Fruit fly (Drosophila melanogaster): ENCODE data around the gene CG5282.

Gene CG5282

dm6 chr3L:20444815-20445519, 19.1 kb upstream of the CG5282 start (continued):
- TF ChIP-seq HLHmδ (GFP tag; optimal IDR thresholded peaks at IDR 0.05) (no peak), HLH54F (GFP tag; optimal IDR thresholded peaks at IDR 0.05) (peak; percentile 32), salm (tag; optimal IDR thresholded peaks at IDR 0.05) (peak; percentile 72), wek (GFP tag; optimal IDR thresholded peaks at IDR 0.05) (peak; percentile 49), ara (GFP tag; IDR thresholded peaks at IDR 0.05) (peak; percentile 90), Atf6 (GFP tag; IDR thresholded peaks at IDR 0.05) (peak; percentile 92), vvl (GFP tag; IDR thresholded peaks at IDR 0.05) (peak; percentile 96), insv (GFP tag; optimal IDR thresholded peaks at IDR 0.05) (no peak), CG18619 (GFP tag; optimal IDR thresholded peaks at IDR 0.05) (peak; percentile 78), CG17328 (GFP tag; IDR thresholded peaks at IDR 0.05) (peak; percentile 94), hth (optimal IDR thresholded peaks at IDR 0.05) (no peak), CG42726 (GFP tag; IDR thresholded peaks at IDR 0.05; ENCODE audit: partially characterized antibody) (no peak), CG13775 (GFP tag; optimal IDR thresholded peaks at IDR 0.05) (peak; percentile 79), hkb (optimal IDR thresholded peaks at IDR 0.05) (no peak), hkb (GFP tag; IDR thresholded peaks at IDR 0.05) (peak; percentile 95), Dip2 (GFP tag; IDR thresholded peaks at IDR 0.05) (peak; percentile 30; the same call in 1 of the 2 replicates), CG3163 (GFP tag; optimal IDR thresholded peaks at IDR 0.05) (no peak), CG16813 (GFP tag; IDR thresholded peaks at IDR 0.05; ENCODE audit: partially characterized antibody) (no peak), CG8388 (GFP tag; optimal IDR thresholded peaks at IDR 0.05) (peak; percentile 83), dati (GFP tag; IDR thresholded peaks at IDR 0.05) (peak; percentile 74; the same call in 1 of the 2 replicates), BtbVII (GFP tag; optimal IDR thresholded peaks at IDR 0.05) (peak; percentile 84), slp2 (GFP tag; optimal IDR thresholded peaks at IDR 0.05) (no peak), Scr (GFP tag; IDR thresholded peaks at IDR 0.05; ENCODE audit: partially characterized antibody) (0 out of 2 replicates have a peak, but pooled peaks have one; percentile 9), btn (GFP tag; optimal IDR thresholded peaks at IDR 0.05) (no peak), CG13624 (GFP tag; optimal IDR thresholded peaks at IDR 0.05) (peak; percentile 16), pum (GFP tag; optimal IDR thresholded peaks at IDR 0.05) (no peak), Myb (GFP tag; optimal IDR thresholded peaks at IDR 0.05) (no peak), Side (GFP tag; optimal IDR thresholded peaks at IDR 0.05) (no peak), shn (GFP tag; optimal IDR thresholded peaks at IDR 0.05) (no peak), fd64A (GFP tag; optimal IDR thresholded peaks at IDR 0.05) (peak; percentile 68), pzg (GFP tag; optimal IDR thresholded peaks at IDR 0.05) (peak; percentile 0), Camta (GFP tag; optimal IDR thresholded peaks at IDR 0.05) (peak; percentile 40), tna (GFP tag; IDR thresholded peaks at IDR 0.05; ENCODE audit: partially characterized antibody) (0 out of 2 replicates have a peak, but pooled peaks have one; percentile 27), B-H2 (GFP tag; optimal IDR thresholded peaks at IDR 0.05) (no peak), Sox102F (GFP tag; optimal IDR thresholded peaks at IDR 0.05) (peak; percentile 91), tup (GFP tag; optimal IDR thresholded peaks at IDR 0.05) (peak; percentile 45), CG32772 (GFP tag; IDR thresholded peaks at IDR 0.05) (peak; percentile 87), YL-1 (GFP tag; optimal IDR thresholded peaks at IDR 0.05) (peak; percentile 34), phol (tag; optimal IDR thresholded peaks at IDR 0.05) (peak; percentile 83), CG1529 (GFP tag; optimal IDR thresholded peaks at IDR 0.05) (peak; percentile 68), CG4730 (GFP tag; IDR thresholded peaks at IDR 0.05) (peak; percentile 84), H15 (GFP tag; IDR thresholded peaks at IDR 0.05) (peak; percentile 93), ems (GFP tag; optimal IDR thresholded peaks at IDR 0.05) (peak; percentile 56), danr (GFP tag; IDR thresholded peaks at IDR 0.05) (peak; percentile 66; the same call in 1 of the 2 replicates), CG13296 (GFP tag; optimal IDR thresholded peaks at IDR 0.05) (peak; percentile 74), NfI (GFP tag; optimal IDR thresholded peaks at IDR 0.05) (peak; percentile 73), vnd (GFP tag; IDR thresholded peaks at IDR 0.05; ENCODE audit: partially characterized antibody) (no peak), ATbp (GFP tag; optimal IDR thresholded peaks at IDR 0.05) (peak; percentile 83), CG10267 (tag; optimal IDR thresholded peaks at IDR 0.05) (peak; percentile 79), dpn (GFP tag; optimal IDR thresholded peaks at IDR 0.05) (peak; percentile 24 to 89)

All from whole organism, embryonic.